Worm (Caenorhabditis elegans): ENCODE measurements around the gene zipt-17.

Gene zipt-17

DNA sequence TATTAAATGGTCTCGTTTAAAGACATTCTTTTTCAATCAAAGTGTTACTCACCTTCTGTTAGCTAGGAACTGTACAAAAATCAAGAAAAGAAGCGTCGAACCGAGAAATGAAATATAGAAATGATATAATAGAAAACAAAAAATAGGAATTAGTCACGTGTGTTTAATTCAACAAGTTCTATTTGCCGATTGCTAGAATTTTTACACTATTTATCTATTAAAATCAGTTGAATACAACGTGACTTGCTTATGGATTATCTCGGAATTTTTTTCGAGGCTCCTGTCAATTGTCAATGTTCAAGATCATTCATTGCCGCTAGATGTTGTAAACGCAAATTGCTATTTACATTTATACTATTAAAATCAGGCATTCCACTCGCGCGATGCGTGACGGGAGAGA is at the start of gene zipt-17:
TSS of gene zipt-17 (minus strand) at position 101 of the 400 bp plus-strand sequence.
- TF ChIP-seq sox-2 (GFP tag; IDR thresholded peaks at IDR 0.05) (no peak), hlh-13 (GFP tag; optimal IDR thresholded peaks at IDR 0.05) (no peak), nfya-1 (tag; optimal IDR thresholded peaks at IDR 0.05) (no peak), fkh-6 (tag; optimal IDR thresholded peaks at IDR 0.05) (no peak), K09A11.1 (tag; optimal IDR thresholded peaks at IDR 0.05; ENCODE audit: insufficient read depth) (no peak)

DNA sequence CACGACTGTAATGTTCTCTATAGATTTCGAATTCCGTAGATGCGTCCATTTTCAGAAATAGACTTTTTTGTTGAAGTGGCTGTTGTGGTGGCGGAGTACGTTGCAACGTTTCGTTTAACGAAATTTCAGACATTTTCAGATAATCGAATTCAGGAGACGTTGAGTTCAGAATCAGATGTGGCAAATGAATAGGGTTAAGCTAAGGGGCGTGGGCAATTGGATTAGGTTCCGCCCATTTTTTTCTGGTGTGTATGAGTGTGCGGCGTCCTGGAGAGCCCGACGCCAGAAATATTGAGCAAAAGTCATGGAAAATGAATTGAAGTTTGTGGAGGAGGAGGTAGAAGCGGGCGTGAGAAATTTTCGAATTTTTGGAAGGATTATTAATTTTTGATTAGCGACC is 46.1 kb upstream of the zipt-17 start:
- TF ChIP-seq pax-1 (tag; optimal IDR thresholded peaks at IDR 0.05), result no peak
- no peak for TF ChIP-seq pros-1 (tag; optimal IDR thresholded peaks at IDR 0.05)
- TF ChIP-seq K02D7.2 (tag; optimal IDR thresholded peaks at IDR 0.05), result no peak
- no peak for TF ChIP-seq ama-1 (optimal IDR thresholded peaks at IDR 0.05)
- no peak for TF ChIP-seq elt-4 (tag; optimal IDR thresholded peaks at IDR 0.05)
- TF ChIP-seq gmeb-2 (tag; optimal IDR thresholded peaks at IDR 0.05), result no peak
- TF ChIP-seq tbx-2 (tag; optimal IDR thresholded peaks at IDR 0.05), result no peak
- TF ChIP-seq sox-2 (GFP tag; IDR thresholded peaks at IDR 0.05), result no peak
- TF ChIP-seq ceh-34 (tag; optimal IDR thresholded peaks at IDR 0.05), result no peak
- TF ChIP-seq unc-42 (tag; optimal IDR thresholded peaks at IDR 0.05), result no peak
- TF ChIP-seq sdc-2 (tag; optimal IDR thresholded peaks at IDR 0.05), result no peak
- no peak for TF ChIP-seq hlh-6 (tag; optimal IDR thresholded peaks at IDR 0.05)
- TF ChIP-seq pqm-1 (tag; optimal IDR thresholded peaks at IDR 0.05), result no peak
- no peak for TF ChIP-seq nhr-11 (tag; optimal IDR thresholded peaks at IDR 0.05)
- TF ChIP-seq ceh-31 (tag; optimal IDR thresholded peaks at IDR 0.05), result no peak
- no peak for TF ChIP-seq ets-4 (tag; optimal IDR thresholded peaks at IDR 0.05)
- no peak for TF ChIP-seq ztf-16 (tag; optimal IDR thresholded peaks at IDR 0.05)
- TF ChIP-seq nhr-232 (tag; optimal IDR thresholded peaks at IDR 0.05), result no peak

DNA sequence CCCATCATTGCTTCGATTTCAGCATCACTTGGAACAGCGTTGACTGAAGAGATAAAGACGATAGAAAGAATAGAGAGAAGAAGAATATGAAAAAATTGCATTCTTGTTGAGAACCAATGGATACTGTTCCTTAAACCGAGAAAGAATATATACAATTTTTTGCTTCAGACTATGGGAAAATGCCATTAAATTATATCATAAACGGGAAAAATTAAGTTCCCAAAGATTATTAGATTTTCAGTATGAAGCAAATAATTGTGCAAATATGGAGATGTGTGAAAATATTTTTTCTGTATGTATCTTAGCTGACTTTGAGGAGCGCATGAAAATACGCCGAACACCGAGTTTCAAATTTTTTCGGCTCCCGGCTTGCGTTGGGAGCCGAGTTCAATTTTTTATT is 40.3 kb upstream of the zipt-17 start, which contains the start of gene T02D1.9:
TSS of gene T02D1.9 (minus strand) at position 101 of the 400 bp plus-strand sequence.
- TF ChIP-seq hlh-6 (tag; optimal IDR thresholded peaks at IDR 0.05) (no peak), ceh-18 (tag; optimal IDR thresholded peaks at IDR 0.05) (no peak), unc-3 (GFP tag; conservative IDR thresholded peaks at IDR 0.05) (no peak), unc-3 (tag; optimal IDR thresholded peaks at IDR 0.05) (no peak), hlh-15 (tag; optimal IDR thresholded peaks at IDR 0.05) (no peak), ceh-30 (tag; optimal IDR thresholded peaks at IDR 0.05) (no peak), ztf-16 (tag; optimal IDR thresholded peaks at IDR 0.05) (no peak), madf-2 (tag; optimal IDR thresholded peaks at IDR 0.05) (no peak), gmeb-2 (tag; optimal IDR thresholded peaks at IDR 0.05) (no peak), odd-2 (tag; optimal IDR thresholded peaks at IDR 0.05) (no peak), syd-9 (tag; optimal IDR thresholded peaks at IDR 0.05) (no peak), ceh-14 (tag; optimal IDR thresholded peaks at IDR 0.05) (no peak), fkh-6 (tag; optimal IDR thresholded peaks at IDR 0.05) (no peak), dve-1 (tag; optimal IDR thresholded peaks at IDR 0.05) (no peak)

DNA sequence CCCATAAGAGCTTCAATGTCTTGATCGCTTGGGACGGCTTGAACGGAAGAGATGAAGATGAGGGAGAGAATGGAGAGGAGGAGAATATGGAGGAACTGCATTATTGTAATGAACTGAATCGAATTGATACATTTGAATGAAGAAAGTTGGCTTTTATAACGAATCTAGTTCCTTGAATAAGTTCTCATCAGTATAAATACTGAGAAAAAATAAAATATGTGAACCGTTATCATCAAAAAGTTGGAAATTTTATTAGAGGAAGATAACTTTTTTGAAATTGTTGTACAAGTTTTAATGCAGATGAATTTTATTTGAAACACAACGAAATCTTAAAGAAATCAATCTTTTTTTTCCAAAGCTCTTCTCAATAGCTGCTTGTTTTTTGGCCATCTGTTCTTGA is 39.8 kb upstream of the zipt-17 start, which contains the start of gene T02D1.7:
TSS of gene T02D1.7 (minus strand) at position 101 of the 400 bp plus-strand sequence.
- no peak for TF ChIP-seq ceh-22 (tag; optimal IDR thresholded peaks at IDR 0.05)
- TF ChIP-seq ttx-3 (tag; optimal IDR thresholded peaks at IDR 0.05), result no peak
- no peak for TF ChIP-seq madf-2 (tag; optimal IDR thresholded peaks at IDR 0.05)
- TF ChIP-seq ceh-30 (tag; optimal IDR thresholded peaks at IDR 0.05), result no peak
- TF ChIP-seq C08G9.2 (tag; optimal IDR thresholded peaks at IDR 0.05), result no peak
- TF ChIP-seq ceh-14 (tag; optimal IDR thresholded peaks at IDR 0.05), result no peak
- no peak for TF ChIP-seq pat-9 (tag; optimal IDR thresholded peaks at IDR 0.05)
- TF ChIP-seq ceh-9 (tag; optimal IDR thresholded peaks at IDR 0.05), result no peak
- no peak for TF ChIP-seq K09A11.1 (tag; optimal IDR thresholded peaks at IDR 0.05; ENCODE audit: insufficient read depth)
- no peak for TF ChIP-seq fax-1 (tag; optimal IDR thresholded peaks at IDR 0.05)
- no peak for TF ChIP-seq ref-2 (tag; optimal IDR thresholded peaks at IDR 0.05)
- TF ChIP-seq sox-2 (GFP tag; IDR thresholded peaks at IDR 0.05), result no peak
- TF ChIP-seq nhr-232 (tag; optimal IDR thresholded peaks at IDR 0.05), result no peak
- TF ChIP-seq F13H6.1 (tag; optimal IDR thresholded peaks at IDR 0.05), result no peak
